Fruit fly (Drosophila melanogaster): ENCODE measurements around the gene Rsod.

The Rsod gene

dm6 chr3R:30170671-30171667, at the start of gene Rsod:
Gene Rsod, minus strand, starts transcription at chr3R:30171207.
- no peak; the same call in 2 of the 3 replicates for TF ChIP-seq CG11560 (tag; IDR thresholded peaks at IDR 0.05)
- peak; percentile 20 for TF ChIP-seq CG18599 (GFP tag; optimal IDR thresholded peaks at IDR 0.05)
- TF ChIP-seq CoRest (tag; optimal IDR thresholded peaks at IDR 0.05) = peak; percentile 27
- peak; percentile 19 for TF ChIP-seq CG12071 (GFP tag; optimal IDR thresholded peaks at IDR 0.05)
- TF ChIP-seq Dad (GFP tag; optimal IDR thresholded peaks at IDR 0.05) = no peak
- peak; percentile 53 for TF ChIP-seq CG15269 (tag; optimal IDR thresholded peaks at IDR 0.05)
- TF ChIP-seq HmgD (GFP tag; optimal IDR thresholded peaks at IDR 0.05) = no peak
- TF ChIP-seq amos (GFP tag; IDR thresholded peaks at IDR 0.05; ENCODE audit: partially characterized antibody) = no peak; the same call in 1 of the 2 replicates
- TF ChIP-seq CG17612 (GFP tag; IDR thresholded peaks at IDR 0.05) = peak; percentile 48
- peak; percentile 10 for TF ChIP-seq CG2202 (tag; optimal IDR thresholded peaks at IDR 0.05)
- TF ChIP-seq insv (GFP tag; optimal IDR thresholded peaks at IDR 0.05) = no peak
- peak; percentile 13 for TF ChIP-seq org-1 (GFP tag; optimal IDR thresholded peaks at IDR 0.05)
- TF ChIP-seq klu (GFP tag; IDR thresholded peaks at IDR 0.05) = no peak
- no peak for TF ChIP-seq CG7271 (tag; optimal IDR thresholded peaks at IDR 0.05)
- TF ChIP-seq CG1647 (GFP tag; optimal IDR thresholded peaks at IDR 0.05) = no peak
- TF ChIP-seq pum (GFP tag; optimal IDR thresholded peaks at IDR 0.05) = no peak
- TF ChIP-seq CG31224 (GFP tag; IDR thresholded peaks at IDR 0.05) = peak; percentile 28; the same call in 1 of the 2 replicates
- TF ChIP-seq fd3F (GFP tag; optimal IDR thresholded peaks at IDR 0.05) = no peak
- TF ChIP-seq CG16779 (GFP tag; IDR thresholded peaks at IDR 0.05) = no peak
- no peak for TF ChIP-seq CG18764 (GFP tag; optimal IDR thresholded peaks at IDR 0.05)
- peak; percentile 67 for TF ChIP-seq Lim3 (GFP tag; IDR thresholded peaks at IDR 0.05)
- TF ChIP-seq trh (GFP tag; optimal IDR thresholded peaks at IDR 0.05) = no peak
- TF ChIP-seq oc (tag; optimal IDR thresholded peaks at IDR 0.05) = peak; percentile 65
- peak; percentile 94 for TF ChIP-seq D19A (tag; optimal IDR thresholded peaks at IDR 0.05)
- no peak for TF ChIP-seq Bdp1 (GFP tag; optimal IDR thresholded peaks at IDR 0.05)
- TF ChIP-seq Oaz (GFP tag; IDR thresholded peaks at IDR 0.05) = peak; percentile 37
- TF ChIP-seq CG13296 (GFP tag; optimal IDR thresholded peaks at IDR 0.05) = no peak
- TF ChIP-seq Opbp (GFP tag; IDR thresholded peaks at IDR 0.05; ENCODE audit: partially characterized antibody) = no peak
- no peak for TF ChIP-seq nerfin-2 (GFP tag; IDR thresholded peaks at IDR 0.05; ENCODE audit: partially characterized antibody)
- no peak for TF ChIP-seq CG6854 (GFP tag; optimal IDR thresholded peaks at IDR 0.05)
- no peak; the same call in 1 of the 2 replicates for TF ChIP-seq Atf6 (GFP tag; IDR thresholded peaks at IDR 0.05)
- peak; percentile 54 for TF ChIP-seq Ada2b (GFP tag; IDR thresholded peaks at IDR 0.05)
- TF ChIP-seq D (optimal IDR thresholded peaks at IDR 0.05) = no peak
- TF ChIP-seq D (GFP tag; optimal IDR thresholded peaks at IDR 0.05) = peak; percentile 48
- TF ChIP-seq CG2120 (GFP tag; optimal IDR thresholded peaks at IDR 0.05) = no peak
- TF ChIP-seq CG4820 (GFP tag; optimal IDR thresholded peaks at IDR 0.05) = peak; percentile 11
- TF ChIP-seq Mrtf (GFP tag; IDR thresholded peaks at IDR 0.05) = peak; percentile 74
- TF ChIP-seq CG13123 (GFP tag; optimal IDR thresholded peaks at IDR 0.05) = no peak
- TF ChIP-seq MESR4 (GFP tag; optimal IDR thresholded peaks at IDR 0.05) = no peak
- TF ChIP-seq CG12744 (GFP tag; optimal IDR thresholded peaks at IDR 0.05) = no peak
- no peak for TF ChIP-seq Usf (GFP tag; optimal IDR thresholded peaks at IDR 0.05)
- TF ChIP-seq Nf-YC (tag; optimal IDR thresholded peaks at IDR 0.05) = no peak
- peak; percentile 63 for TF ChIP-seq B-H1 (GFP tag; IDR thresholded peaks at IDR 0.05)
- peak; percentile 29; the same call in 1 of the 2 replicates for TF ChIP-seq sob (GFP tag; IDR thresholded peaks at IDR 0.05)
- TF ChIP-seq pnt (GFP tag; optimal IDR thresholded peaks at IDR 0.05) = peak; percentile 28
- peak; percentile 66; the same call in 1 of the 2 replicates for TF ChIP-seq CG14014 (GFP tag; IDR thresholded peaks at IDR 0.05)
- TF ChIP-seq luna (GFP tag; optimal IDR thresholded peaks at IDR 0.05) = no peak
- peak; percentile 64 for TF ChIP-seq fd96Cb (tag; optimal IDR thresholded peaks at IDR 0.05)
- TF ChIP-seq tx (GFP tag; optimal IDR thresholded peaks at IDR 0.05) = no peak

All from whole organism, embryonic.